Worm (Caenorhabditis elegans): ENCODE data around the gene C23H4.6.

DNA sequence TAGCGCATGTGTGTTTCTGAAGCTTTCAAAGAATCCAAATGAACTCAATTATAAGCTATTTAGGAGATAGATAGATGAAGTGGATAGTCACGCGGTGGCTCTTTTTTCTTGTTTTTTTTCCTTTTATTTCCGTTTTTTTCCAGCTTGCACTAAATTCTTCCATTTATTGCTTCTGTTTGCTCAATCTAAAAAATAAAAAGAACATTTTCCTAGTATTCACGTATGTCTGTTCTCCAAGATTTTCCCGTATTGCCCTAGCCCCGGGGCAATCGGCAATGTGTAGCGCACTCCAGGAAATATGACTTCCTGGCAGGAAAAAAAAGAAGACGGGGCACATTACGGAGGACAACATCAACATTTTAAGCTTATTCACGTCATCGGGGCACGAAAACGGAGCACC is 33.6 kb upstream of the C23H4.6 start:
- no peak for TF ChIP-seq lin-13 (tag; optimal IDR thresholded peaks at IDR 0.05)
- no peak for TF ChIP-seq zip-8 (tag; optimal IDR thresholded peaks at IDR 0.05)
- TF ChIP-seq blmp-1 (tag; optimal IDR thresholded peaks at IDR 0.05), result no peak
- no peak for TF ChIP-seq unc-62 (GFP tag; optimal IDR thresholded peaks at IDR 0.05)
- no peak for TF ChIP-seq unc-39 (tag; optimal IDR thresholded peaks at IDR 0.05)
- no peak for TF ChIP-seq nhr-28 (tag; optimal IDR thresholded peaks at IDR 0.05)
- no peak for TF ChIP-seq flh-1 (GFP tag; optimal IDR thresholded peaks at IDR 0.05)
- TF ChIP-seq sptf-1 (tag; optimal IDR thresholded peaks at IDR 0.05), result no peak
- TF ChIP-seq ztf-11 (tag; optimal IDR thresholded peaks at IDR 0.05), result no peak

Data from whole organism, mixed stage, embryonic.